Fruit fly (Drosophila melanogaster): ENCODE data around the gene CG34425.

The CG34425 gene

dm6 chr3R:4506265-4506664 lies at the start of gene CG34425:
Gene CG34425, minus strand, starts transcription at chr3R:4506365.
- TF ChIP-seq fd96Ca (GFP tag; IDR thresholded peaks at IDR 0.05) (no peak), CG12605 (GFP tag; IDR thresholded peaks at IDR 0.05) (no peak), CG15710 (tag; optimal IDR thresholded peaks at IDR 0.05) (no peak)

- TF ChIP-seq Ets98B (GFP tag; IDR thresholded peaks at IDR 0.05) (no peak), CG14655 (GFP tag; optimal IDR thresholded peaks at IDR 0.05) (no peak), CG10348 (GFP tag; IDR thresholded peaks at IDR 0.05) (no peak), CG17806 (tag; optimal IDR thresholded peaks at IDR 0.05) (no peak), EcR (GFP tag; optimal IDR thresholded peaks at IDR 0.05) (no peak), CG15710 (tag; optimal IDR thresholded peaks at IDR 0.05) (no peak), fd96Ca (GFP tag; IDR thresholded peaks at IDR 0.05) (no peak), Pif1B (GFP tag; optimal IDR thresholded peaks at IDR 0.05) (no peak), CG34367 (tag; optimal IDR thresholded peaks at IDR 0.05) (no peak), D1 (tag; optimal IDR thresholded peaks at IDR 0.05) (no peak), Pif1A (GFP tag; optimal IDR thresholded peaks at IDR 0.05) (no peak), CG9948 (tag; optimal IDR thresholded peaks at IDR 0.05) (no peak), CG32121 (GFP tag; IDR thresholded peaks at IDR 0.05) (no peak)
Measured at dm6 chr3R:4553534-4553933, 47.4 kb upstream of the CG34425 start.

dm6 chr3R:4542614-4543191 lies 36.5 kb upstream of the CG34425 start:
- TF ChIP-seq Pif1B (GFP tag; optimal IDR thresholded peaks at IDR 0.05), result no peak
- TF ChIP-seq CG10348 (GFP tag; IDR thresholded peaks at IDR 0.05), result no peak
- no peak for TF ChIP-seq CG32121 (GFP tag; IDR thresholded peaks at IDR 0.05)
- TF ChIP-seq CG8301 (tag; optimal IDR thresholded peaks at IDR 0.05), result no peak
- TF ChIP-seq Snoo (tag; optimal IDR thresholded peaks at IDR 0.05), result no peak
- no peak for TF ChIP-seq CG34367 (tag; optimal IDR thresholded peaks at IDR 0.05)
- TF ChIP-seq CG13204 (GFP tag; optimal IDR thresholded peaks at IDR 0.05), result no peak
- no peak for TF ChIP-seq fd96Ca (GFP tag; IDR thresholded peaks at IDR 0.05)
- TF ChIP-seq Pif1A (GFP tag; optimal IDR thresholded peaks at IDR 0.05), result no peak
- no peak for TF ChIP-seq gl (tag; optimal IDR thresholded peaks at IDR 0.05)
- TF ChIP-seq CG14655 (GFP tag; optimal IDR thresholded peaks at IDR 0.05), result no peak
- TF ChIP-seq Ets98B (GFP tag; IDR thresholded peaks at IDR 0.05), result no peak
- no peak for TF ChIP-seq CG12605 (GFP tag; IDR thresholded peaks at IDR 0.05)
- TF ChIP-seq rn (GFP tag; IDR thresholded peaks at IDR 0.05), result no peak
- no peak for TF ChIP-seq CG15710 (tag; optimal IDR thresholded peaks at IDR 0.05)
- no peak for TF ChIP-seq D1 (tag; optimal IDR thresholded peaks at IDR 0.05)
- no peak for TF ChIP-seq CG8159 (tag; optimal IDR thresholded peaks at IDR 0.05)

dm6 chr3R:4541056-4541455 lies 34.9 kb upstream of the CG34425 start, which contains the start of gene Mur82C:
Gene Mur82C, plus strand, starts transcription at chr3R:4541356.
- TF ChIP-seq Pif1B (GFP tag; optimal IDR thresholded peaks at IDR 0.05) (no peak), fd96Ca (GFP tag; IDR thresholded peaks at IDR 0.05) (no peak), Pif1A (GFP tag; optimal IDR thresholded peaks at IDR 0.05) (no peak), CG34367 (tag; optimal IDR thresholded peaks at IDR 0.05) (no peak), CG14655 (GFP tag; optimal IDR thresholded peaks at IDR 0.05) (no peak), D1 (tag; optimal IDR thresholded peaks at IDR 0.05) (no peak)

- TF ChIP-seq Pif1B (GFP tag; optimal IDR thresholded peaks at IDR 0.05) (no peak), Pif1A (GFP tag; optimal IDR thresholded peaks at IDR 0.05) (no peak), CG32121 (GFP tag; IDR thresholded peaks at IDR 0.05) (no peak), gl (tag; optimal IDR thresholded peaks at IDR 0.05) (no peak), CG8301 (tag; optimal IDR thresholded peaks at IDR 0.05) (no peak), CG34367 (tag; optimal IDR thresholded peaks at IDR 0.05) (no peak), CG17806 (tag; optimal IDR thresholded peaks at IDR 0.05) (no peak), Ets98B (GFP tag; IDR thresholded peaks at IDR 0.05) (no peak)
Measured at dm6 chr3R:4530972-4531371, 24.8 kb upstream of the CG34425 start.

dm6 chr3R:4524144-4524784 lies 18.1 kb upstream of the CG34425 start:
- TF ChIP-seq CG10348 (GFP tag; IDR thresholded peaks at IDR 0.05), result no peak
- no peak for TF ChIP-seq CG32121 (GFP tag; IDR thresholded peaks at IDR 0.05)
- TF ChIP-seq EcR (GFP tag; optimal IDR thresholded peaks at IDR 0.05), result no peak
- no peak for TF ChIP-seq CG14655 (GFP tag; optimal IDR thresholded peaks at IDR 0.05)

dm6 chr3R:4484999-4485398 lies 21.2 kb downstream of the CG34425 start, which contains the start of gene Fip1:
Gene Fip1, plus strand, starts transcription at chr3R:4485008.
- TF ChIP-seq Pif1A (GFP tag; optimal IDR thresholded peaks at IDR 0.05) (no peak), CG34367 (tag; optimal IDR thresholded peaks at IDR 0.05) (no peak), CG13204 (GFP tag; optimal IDR thresholded peaks at IDR 0.05) (no peak), gl (tag; optimal IDR thresholded peaks at IDR 0.05) (no peak), CG8159 (tag; optimal IDR thresholded peaks at IDR 0.05) (no peak), D1 (tag; optimal IDR thresholded peaks at IDR 0.05) (no peak), CG15710 (tag; optimal IDR thresholded peaks at IDR 0.05) (no peak), CG14655 (GFP tag; optimal IDR thresholded peaks at IDR 0.05) (no peak), CG17806 (tag; optimal IDR thresholded peaks at IDR 0.05) (no peak), Ets98B (GFP tag; IDR thresholded peaks at IDR 0.05) (no peak), CG4496 (GFP tag; IDR thresholded peaks at IDR 0.05) (no peak), Snoo (tag; optimal IDR thresholded peaks at IDR 0.05) (no peak), EcR (GFP tag; optimal IDR thresholded peaks at IDR 0.05) (no peak), CG8301 (tag; optimal IDR thresholded peaks at IDR 0.05) (no peak), CG10348 (GFP tag; IDR thresholded peaks at IDR 0.05) (no peak), Pif1B (GFP tag; optimal IDR thresholded peaks at IDR 0.05) (no peak), rn (GFP tag; IDR thresholded peaks at IDR 0.05) (no peak), CG12605 (GFP tag; IDR thresholded peaks at IDR 0.05) (no peak), fd96Ca (GFP tag; IDR thresholded peaks at IDR 0.05) (no peak)

All from whole organism, pupa.